Worm (Caenorhabditis elegans): ENCODE data around the gene ver-4.

- no peak for TF ChIP-seq mdl-1 (tag; optimal IDR thresholded peaks at IDR 0.05)
- TF ChIP-seq nhr-237 (tag; optimal IDR thresholded peaks at IDR 0.05) = no peak
- TF ChIP-seq alr-1 (tag; optimal IDR thresholded peaks at IDR 0.05; ENCODE audit: borderline replicate concordance) = no peak
- TF ChIP-seq rnt-1 (tag; optimal IDR thresholded peaks at IDR 0.05) = no peak
- TF ChIP-seq nhr-11 (tag; optimal IDR thresholded peaks at IDR 0.05) = no peak
- no peak for TF ChIP-seq pqm-1 (tag; optimal IDR thresholded peaks at IDR 0.05)
- TF ChIP-seq ztf-11 (tag; optimal IDR thresholded peaks at IDR 0.05) = no peak
Observed at ce11 chrX:10990855-10991176, 8.7 kb downstream of the ver-4 start.

Data from whole organism, L1 larva.